Fruit fly (Drosophila melanogaster): ENCODE measurements around the gene dati.
A peak's percentile ranks its signal among the peaks of the same experiment; 100 is the strongest.

- peak; percentile 58 for TF ChIP-seq brk (GFP tag; optimal IDR thresholded peaks at IDR 0.05)
- TF ChIP-seq dsf (GFP tag; optimal IDR thresholded peaks at IDR 0.05; ENCODE audit: borderline replicate concordance) = peak; percentile 14
- no peak for TF ChIP-seq Abd-B (GFP tag; optimal IDR thresholded peaks at IDR 0.05)
- no peak for TF ChIP-seq Sp1 (GFP tag; optimal IDR thresholded peaks at IDR 0.05)
- no peak for TF ChIP-seq pan (optimal IDR thresholded peaks at IDR 0.05)
- TF ChIP-seq Jra (GFP tag; optimal IDR thresholded peaks at IDR 0.05) = peak; percentile 55
- no peak for TF ChIP-seq dl (GFP tag; optimal IDR thresholded peaks at IDR 0.05; ENCODE audit: insufficient read depth in 1 of 2, partially characterized antibody in 2 of 2)
- TF ChIP-seq sage (GFP tag; optimal IDR thresholded peaks at IDR 0.05) = peak; percentile 50
- peak; percentile 49 for TF ChIP-seq GATAd (GFP tag; optimal IDR thresholded peaks at IDR 0.05)
- peak; percentile 72 for TF ChIP-seq h (GFP tag; optimal IDR thresholded peaks at IDR 0.05)
- TF ChIP-seq usp (GFP tag; optimal IDR thresholded peaks at IDR 0.05) = no peak
- peak; percentile 80 for TF ChIP-seq rgr (GFP tag; optimal IDR thresholded peaks at IDR 0.05)
Observed at dm6 chr4:424630-425327, 29.4 kb upstream of the dati start.
